Worm (Caenorhabditis elegans) whole organism, L1 larva: ENCODE measurements around the gene nhr-205.

Source experiments
- C34B4.2 ChIP-seq: sonication (generic microtip); optimal IDR thresholded peaks from 2 replicates; lab custom pipeline; 2017; ENCODE audit warnings: mild to moderate bottlenecking, missing genetic modification characterization, missing compliant biosample characterization
- blmp-1 ChIP-seq: fragments of 150-350 bp; optimal IDR thresholded peaks from 2 replicates; lab custom pipeline; 2014; ENCODE audit warnings: missing biosample characterization, missing genetic modification characterization
- ceh-90 ChIP-seq: sonication (generic microtip); optimal IDR thresholded peaks from 2 replicates; lab custom pipeline; 2016; ENCODE audit warnings: missing genetic modification characterization, missing compliant biosample characterization
- hlh-4 ChIP-seq: sonication (generic microtip); optimal IDR thresholded peaks from 2 replicates; lab custom pipeline; 2016; ENCODE audit warnings: mild to moderate bottlenecking, missing genetic modification characterization, missing compliant biosample characterization
- lin-35 ChIP-seq, 2 experiments: fragments of 150-350 bp; optimal IDR thresholded peaks; 2 replicates each; lab custom pipeline; 2014; ENCODE audit warnings: missing biosample characterization in 2 of 2, missing genetic modification characterization in 2 of 2, missing genetic modification reagents in 2 of 2
- lsy-2 ChIP-seq, 2 experiments: fragments of 150-350 bp; optimal IDR thresholded peaks; 2 replicates each; lab custom pipeline; 2014; ENCODE audit warnings: missing biosample characterization in 2 of 2, missing genetic modification characterization in 2 of 2
- nhr-11 ChIP-seq: fragments of 150-350 bp; optimal IDR thresholded peaks from 2 replicates; lab custom pipeline; 2014; ENCODE audit warnings: missing biosample characterization, missing genetic modification characterization
- nhr-12 ChIP-seq: sonication (generic microtip); optimal IDR thresholded peaks from 2 replicates; lab custom pipeline; 2017; ENCODE audit warnings: missing biosample characterization, missing genetic modification characterization
- nhr-237 ChIP-seq: fragments of 150-350 bp; optimal IDR thresholded peaks from 2 replicates; lab custom pipeline; 2014; ENCODE audit warnings: missing biosample characterization, missing genetic modification characterization
- nhr-76 ChIP-seq: sonication (generic microtip); optimal IDR thresholded peaks from 2 replicates; lab custom pipeline; 2017; ENCODE audit warnings: missing biosample characterization, missing genetic modification characterization
- nhr-77 ChIP-seq: fragments of 150-350 bp; optimal IDR thresholded peaks from 2 replicates; lab custom pipeline; 2014; ENCODE audit warnings: missing biosample characterization, missing genetic modification characterization
- nhr-90 ChIP-seq: sonication (generic microtip); optimal IDR thresholded peaks from 2 replicates; lab custom pipeline; 2016; ENCODE audit warnings: mild to moderate bottlenecking, missing genetic modification characterization, missing compliant biosample characterization; ENCODE audit not compliant: poor library complexity
- rnt-1 ChIP-seq: sonication (generic microtip); optimal IDR thresholded peaks from 2 replicates; lab custom pipeline; 2016; ENCODE audit warnings: mild to moderate bottlenecking, missing genetic modification characterization, moderate library complexity, missing compliant biosample characterization
- unc-62 ChIP-seq: fragments of 150-350 bp; optimal IDR thresholded peaks from 2 replicates; lab custom pipeline; 2014; ENCODE audit warnings: missing biosample characterization, missing genetic modification reagents, missing genetic modification characterization

DNA sequence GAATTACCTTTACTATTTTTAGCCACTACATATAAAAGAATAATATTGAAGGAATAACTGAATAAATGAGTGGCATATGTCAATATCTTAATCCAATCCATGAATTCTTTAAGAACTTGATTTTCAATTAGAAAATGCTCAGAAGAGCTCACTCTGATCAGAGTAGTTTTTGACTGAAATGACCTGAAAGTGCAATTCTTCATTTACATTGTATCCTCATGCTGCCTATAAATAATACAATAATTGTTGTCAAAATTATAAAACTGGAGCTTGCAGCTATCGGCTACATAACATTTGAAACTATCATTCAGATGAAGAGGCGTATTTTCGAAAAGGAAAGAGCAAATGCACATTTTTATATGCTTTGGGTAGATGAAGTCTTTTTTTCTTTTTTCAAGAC lies 41.1 kb upstream of the nhr-205 start, which contains the start of gene srxa-19:
- TF ChIP-seq nhr-90 (tag; lab: Kevin White, UChicago) (no peak), nhr-76 (no peak), nhr-237 (tag; lab: Kevin White, UChicago) (no peak), nhr-12 (tag; lab: Kevin White, UChicago) (no peak), nhr-77 (no peak), ceh-90 (no peak), unc-62 (no peak), rnt-1 (tag; lab: Kevin White, UChicago) (no peak), lin-35 (GFP tag; optimal IDR thresholded peaks at IDR 0.05; lab: Kevin White, UChicago) (no peak), lsy-2 (tag; optimal IDR thresholded peaks at IDR 0.05; lab: Kevin White, UChicago) (no peak), hlh-4 (no peak), blmp-1 (tag; lab: Kevin White, UChicago) (no peak), nhr-11 (tag; lab: Kevin White, UChicago) (no peak), C34B4.2 (tag; lab: Kevin White, UChicago) (no peak)
